Worm (Caenorhabditis elegans) whole organism, late embryonic: ENCODE measurements around the gene ttr-49.

Experiments used
- C08G9.2 ChIP-seq: sonication (generic microtip); optimal IDR thresholded peaks from 2 replicates; lab custom pipeline; 2016; ENCODE audit warnings: mild to moderate bottlenecking, missing genetic modification characterization, moderate library complexity, missing compliant biosample characterization
- F13H6.1 ChIP-seq: sonication (generic microtip); optimal IDR thresholded peaks from 2 replicates; lab custom pipeline; 2016; ENCODE audit warnings: missing genetic modification characterization, missing compliant biosample characterization
- K02D7.2 ChIP-seq: sonication (generic microtip); optimal IDR thresholded peaks from 2 replicates; lab custom pipeline; 2017; ENCODE audit warnings: mild to moderate bottlenecking, missing genetic modification characterization, missing compliant biosample characterization
- K09A11.1 ChIP-seq: sonication (generic microtip); optimal IDR thresholded peaks from 2 replicates; lab custom pipeline; 2017; ENCODE audit warnings: antibody characterized with exemption, mild to moderate bottlenecking, missing genetic modification characterization, missing compliant biosample characterization; ENCODE audit not compliant: insufficient read depth
- ahr-1 ChIP-seq: sonication (generic microtip); optimal IDR thresholded peaks from 2 replicates; lab custom pipeline; 2016; ENCODE audit warnings: missing genetic modification characterization, missing compliant biosample characterization
- ama-1 ChIP-seq: fragments of 150-350 bp; optimal IDR thresholded peaks from 2 replicates; lab custom pipeline; 2014
- ceh-18 ChIP-seq: sonication (generic microtip); optimal IDR thresholded peaks from 2 replicates; lab custom pipeline; 2016; ENCODE audit warnings: missing genetic modification characterization, missing compliant biosample characterization
- ceh-22 ChIP-seq: sonication (generic microtip); optimal IDR thresholded peaks from 2 replicates; lab custom pipeline; 2017; ENCODE audit warnings: missing biosample characterization, missing genetic modification characterization
- ceh-31 ChIP-seq: sonication (generic microtip); optimal IDR thresholded peaks from 2 replicates; lab custom pipeline; 2016; ENCODE audit warnings: missing genetic modification characterization, missing compliant biosample characterization
- ceh-34 ChIP-seq: sonication (generic microtip); optimal IDR thresholded peaks from 2 replicates; lab custom pipeline; 2016; ENCODE audit warnings: mild to moderate bottlenecking, missing genetic modification characterization, missing compliant biosample characterization
- ceh-45 ChIP-seq: fragments of 200-800 bp; sonication (Bioruptor generic); IDR thresholded peaks from 2 replicates; pipeline ENCODE4 v1.3.6; 2022; ENCODE audit warnings: missing genetic modification reagents, missing genetic modification characterization, missing compliant biosample characterization
- ceh-48 ChIP-seq: sonication (generic microtip); optimal IDR thresholded peaks from 2 replicates; lab custom pipeline; 2016; ENCODE audit warnings: missing genetic modification characterization, inconsistent platforms, missing compliant biosample characterization
- ceh-6 ChIP-seq: fragments of 200-800 bp; sonication (Bioruptor generic); optimal IDR thresholded peaks from 2 replicates; lab custom pipeline; 2018; ENCODE audit warnings: mild to moderate bottlenecking, missing genetic modification characterization, missing compliant biosample characterization
- dmd-4 ChIP-seq: sonication (generic microtip); optimal IDR thresholded peaks from 2 replicates; lab custom pipeline; 2016; ENCODE audit warnings: borderline replicate concordance, missing genetic modification characterization, missing compliant biosample characterization
- dve-1 ChIP-seq: sonication (generic microtip); optimal IDR thresholded peaks from 2 replicates; lab custom pipeline; 2017; ENCODE audit warnings: antibody characterized with exemption, mild to moderate bottlenecking, missing genetic modification characterization, missing compliant biosample characterization
- elt-2 ChIP-seq: sonication (generic microtip); optimal IDR thresholded peaks from 2 replicates; lab custom pipeline; 2016; ENCODE audit warnings: missing genetic modification reagents, missing genetic modification characterization, missing compliant biosample characterization
- fax-1 ChIP-seq: sonication (generic microtip); optimal IDR thresholded peaks from 2 replicates; lab custom pipeline; 2016; ENCODE audit warnings: missing genotype, missing genetic modification characterization, missing compliant biosample characterization
- fkh-6 ChIP-seq: sonication (generic microtip); optimal IDR thresholded peaks from 2 replicates; lab custom pipeline; 2016; ENCODE audit warnings: missing genetic modification characterization, missing compliant biosample characterization
- gmeb-2 ChIP-seq: sonication (generic microtip); optimal IDR thresholded peaks from 2 replicates; lab custom pipeline; 2016; ENCODE audit warnings: missing genetic modification characterization, inconsistent platforms, missing compliant biosample characterization
- hlh-30 ChIP-seq: sonication (generic microtip); optimal IDR thresholded peaks from 2 replicates; lab custom pipeline; 2017; ENCODE audit warnings: antibody characterized with exemption, missing genetic modification characterization, missing compliant biosample characterization; ENCODE audit not compliant: insufficient read depth
- hlh-6 ChIP-seq: sonication (generic microtip); optimal IDR thresholded peaks from 2 replicates; lab custom pipeline; 2016; ENCODE audit warnings: missing genotype, missing genetic modification characterization, missing compliant biosample characterization
- hlh-8 ChIP-seq: sonication (generic microtip); optimal IDR thresholded peaks from 2 replicates; lab custom pipeline; 2016; ENCODE audit warnings: missing genotype, missing genetic modification characterization, missing compliant biosample characterization
- lim-6 ChIP-seq: sonication (generic microtip); optimal IDR thresholded peaks from 2 replicates; lab custom pipeline; 2016; ENCODE audit warnings: missing genetic modification characterization, missing compliant biosample characterization
- lin-11 ChIP-seq: fragments of 200-800 bp; sonication (Bioruptor generic); optimal IDR thresholded peaks from 2 replicates; lab custom pipeline; 2018; ENCODE audit warnings: mild to moderate bottlenecking, missing genetic modification characterization, missing compliant biosample characterization
- madf-2 ChIP-seq: sonication (generic microtip); optimal IDR thresholded peaks from 2 replicates; lab custom pipeline; 2017; ENCODE audit warnings: missing genetic modification characterization, missing compliant biosample characterization
- nhr-11 ChIP-seq: fragments of 150-350 bp; optimal IDR thresholded peaks from 2 replicates; lab custom pipeline; 2014; ENCODE audit warnings: missing biosample characterization, missing genetic modification characterization
- nhr-232 ChIP-seq: sonication (generic microtip); optimal IDR thresholded peaks from 2 replicates; lab custom pipeline; 2016; ENCODE audit warnings: missing genetic modification characterization, missing compliant biosample characterization
- odd-2 ChIP-seq: sonication (generic microtip); optimal IDR thresholded peaks from 2 replicates; lab custom pipeline; 2017; ENCODE audit warnings: antibody characterized with exemption, mild to moderate bottlenecking, missing genetic modification characterization, missing compliant biosample characterization
- pat-9 ChIP-seq: fragments of 200-800 bp; sonication (Bioruptor generic); optimal IDR thresholded peaks from 2 replicates; lab custom pipeline; 2018; ENCODE audit warnings: mild to moderate bottlenecking, missing genetic modification characterization, moderate library complexity, missing compliant biosample characterization
- rnt-1 ChIP-seq: sonication (generic microtip); optimal IDR thresholded peaks from 2 replicates; lab custom pipeline; 2016; ENCODE audit warnings: missing genetic modification characterization, missing compliant biosample characterization
- sdc-2 ChIP-seq: sonication (generic microtip); optimal IDR thresholded peaks from 2 replicates; lab custom pipeline; 2016; ENCODE audit warnings: missing genotype, missing genetic modification characterization, missing compliant biosample characterization
- sox-4 ChIP-seq: sonication (generic microtip); optimal IDR thresholded peaks from 2 replicates; lab custom pipeline; 2017; ENCODE audit warnings: mild to moderate bottlenecking, missing genetic modification characterization, inconsistent platforms, missing compliant biosample characterization
- tbx-2 ChIP-seq: sonication (generic microtip); optimal IDR thresholded peaks from 2 replicates; lab custom pipeline; 2016; ENCODE audit warnings: missing genetic modification characterization, missing compliant biosample characterization
- unc-42 ChIP-seq: sonication (generic microtip); optimal IDR thresholded peaks from 2 replicates; lab custom pipeline; 2016; ENCODE audit warnings: missing genotype, missing genetic modification characterization, missing compliant biosample characterization

The ttr-49 gene

ce11 chrV:9384949-9385348 lies 28.6 kb upstream of the ttr-49 start:
- TF ChIP-seq odd-2 (tag; lab: Kevin White, UChicago) (no peak), rnt-1 (tag; lab: Kevin White, UChicago) (no peak), hlh-8 (tag; lab: Kevin White, UChicago) (no peak), sox-4 (tag; lab: Kevin White, UChicago) (no peak)

- TF ChIP-seq ceh-45 (GFP tag; lab: Robert Waterston, UW) (no peak), lin-11 (tag; lab: Kevin White, UChicago) (no peak), C08G9.2 (tag; lab: Kevin White, UChicago) (no peak), gmeb-2 (no peak), ceh-22 (tag; lab: Kevin White, UChicago) (no peak), pat-9 (tag; lab: Kevin White, UChicago) (no peak), sdc-2 (no peak), tbx-2 (no peak), F13H6.1 (tag; lab: Kevin White, UChicago) (no peak), nhr-11 (no peak), hlh-30 (tag; lab: Kevin White, UChicago) (no peak), K02D7.2 (tag; lab: Kevin White, UChicago) (no peak), sox-4 (tag; lab: Kevin White, UChicago) (no peak), ama-1 (lab: Kevin White, UChicago) (no peak), madf-2 (tag; lab: Kevin White, UChicago) (no peak), lim-6 (tag; lab: Kevin White, UChicago) (no peak), ceh-6 (GFP tag; lab: Kevin White, UChicago) (no peak)
Measured at ce11 chrV:9384359-9384758, 28.0 kb upstream of the ttr-49 start.

- TF ChIP-seq lin-11 (tag; lab: Kevin White, UChicago): no peak
- no peak for TF ChIP-seq ceh-18 (tag; lab: Kevin White, UChicago)
- no peak for TF ChIP-seq hlh-30 (tag; lab: Kevin White, UChicago)
- no peak for TF ChIP-seq ama-1 (lab: Kevin White, UChicago)
- TF ChIP-seq dmd-4 (tag; lab: Kevin White, UChicago): no peak
- TF ChIP-seq C08G9.2 (tag; lab: Kevin White, UChicago): no peak
- TF ChIP-seq fkh-6 (tag; lab: Kevin White, UChicago): no peak
- TF ChIP-seq ceh-48 (tag; lab: Kevin White, UChicago): no peak
- TF ChIP-seq fax-1 (tag; lab: Kevin White, UChicago): no peak
- no peak for TF ChIP-seq K09A11.1 (tag; lab: Kevin White, UChicago)
- no peak for TF ChIP-seq ceh-31
- no peak for TF ChIP-seq ceh-34 (tag; lab: Kevin White, UChicago)
- no peak for TF ChIP-seq ahr-1 (tag; lab: Kevin White, UChicago)
- TF ChIP-seq nhr-232: no peak
- no peak for TF ChIP-seq elt-2 (tag; lab: Kevin White, UChicago)
- TF ChIP-seq, all 69 proteins: peak for 0
Measured at ce11 chrV:9382538-9383328, 26.4 kb upstream of the ttr-49 start.

ce11 chrV:9381846-9382363 lies 25.6 kb upstream of the ttr-49 start, which contains the start of gene E02C12.12:
Gene E02C12.12, minus strand, starts transcription at chrV:9382313.
- TF ChIP-seq hlh-6 (tag; lab: Kevin White, UChicago) (no peak), unc-42 (no peak), dve-1 (no peak)
